Fruit fly (Drosophila melanogaster): ENCODE data around the gene CG7272.

DNA sequence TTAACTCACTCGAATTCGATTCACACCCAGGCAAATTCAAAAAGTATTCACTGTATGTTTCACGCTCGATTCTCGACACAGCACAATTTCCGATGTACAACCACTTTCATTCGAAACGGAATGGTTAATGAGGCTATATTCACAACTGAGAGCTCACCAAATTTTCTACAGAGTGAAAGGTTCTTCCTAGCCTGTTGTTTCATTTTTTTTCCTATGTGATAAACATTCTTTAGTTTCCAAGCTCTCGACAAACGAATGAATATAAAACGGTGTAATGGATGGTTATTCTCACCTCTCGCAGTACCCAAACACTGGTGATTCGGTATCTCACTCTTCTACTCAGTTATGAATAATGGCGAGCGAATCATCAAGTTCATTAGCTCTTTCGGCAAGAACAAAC, 26.7 kb upstream of the CG7272 start, which contains the start of gene cocoon:
- no peak for TF ChIP-seq CG31627 (GFP tag; optimal IDR thresholded peaks at IDR 0.05)
- no peak for TF ChIP-seq svp (GFP tag)
- no peak for TF ChIP-seq cyc (GFP tag; optimal IDR thresholded peaks at IDR 0.05)
- no peak for TF ChIP-seq Hr39 (GFP tag; optimal IDR thresholded peaks at IDR 0.05)
- TF ChIP-seq Sox102F (GFP tag; optimal IDR thresholded peaks at IDR 0.05) = no peak
- TF ChIP-seq pdm3 (GFP tag; optimal IDR thresholded peaks at IDR 0.05) = no peak
- TF ChIP-seq CG6792 (GFP tag; optimal IDR thresholded peaks at IDR 0.05) = no peak
- no peak for TF ChIP-seq CG8119 (GFP tag; IDR thresholded peaks at IDR 0.05)
- TF ChIP-seq CG3919 (GFP tag; optimal IDR thresholded peaks at IDR 0.05) = no peak
- no peak for TF ChIP-seq Met (GFP tag; optimal IDR thresholded peaks at IDR 0.05)
- TF ChIP-seq CG34406 (GFP tag; optimal IDR thresholded peaks at IDR 0.05) = no peak
- no peak for TF ChIP-seq ss (GFP tag; optimal IDR thresholded peaks at IDR 0.05)
- TF ChIP-seq achi (GFP tag; optimal IDR thresholded peaks at IDR 0.05) = no peak
- no peak for TF ChIP-seq fd59A (GFP tag; optimal IDR thresholded peaks at IDR 0.05)
